Worm (Caenorhabditis elegans): ENCODE measurements around the gene ell-1.

ce11 chrIV:4399418-4400136 lies 5.4 kb downstream of the ell-1 start:
- no peak for TF ChIP-seq dao-5 (tag; optimal IDR thresholded peaks at IDR 0.05)
- TF ChIP-seq him-1 (tag; optimal IDR thresholded peaks at IDR 0.05), result no peak
